Fruit fly (Drosophila melanogaster): ENCODE measurements around the gene CG33178.

The CG33178 gene

dm6 chrX:15043013-15043699 is 39.5 kb upstream of the CG33178 start (continued):
- peak; percentile 94 for TF ChIP-seq CG15601 (tag; optimal IDR thresholded peaks at IDR 0.05)
- peak; percentile 14 for TF ChIP-seq CG17802 (tag; optimal IDR thresholded peaks at IDR 0.05)
- TF ChIP-seq gce (GFP tag; IDR thresholded peaks at IDR 0.05) = peak; percentile 90
- peak; percentile 93 for TF ChIP-seq Vsx1 (GFP tag; optimal IDR thresholded peaks at IDR 0.05)
- TF ChIP-seq CG2116 (GFP tag; optimal IDR thresholded peaks at IDR 0.05) = peak; percentile 48
- TF ChIP-seq CG33213 (GFP tag; optimal IDR thresholded peaks at IDR 0.05) = peak; percentile 91
- TF ChIP-seq CG2875 (GFP tag; optimal IDR thresholded peaks at IDR 0.05) = peak; percentile 97
- peak; percentile 56 for TF ChIP-seq Antp (GFP tag; optimal IDR thresholded peaks at IDR 0.05)
- peak; percentile 46 for TF ChIP-seq gro (GFP tag; optimal IDR thresholded peaks at IDR 0.05)
- TF ChIP-seq NK7.1 (GFP tag; optimal IDR thresholded peaks at IDR 0.05) = peak; percentile 65
- peak; percentile 25 for TF ChIP-seq az2 (GFP tag; optimal IDR thresholded peaks at IDR 0.05)
- TF ChIP-seq Aef1 (GFP tag; IDR thresholded peaks at IDR 0.05) = no peak; the same call in 2 of the 3 replicates
- TF ChIP-seq Side (GFP tag; optimal IDR thresholded peaks at IDR 0.05) = peak; percentile 79
- TF ChIP-seq YL-1 (GFP tag; optimal IDR thresholded peaks at IDR 0.05) = peak; percentile 87
- TF ChIP-seq nmo (GFP tag; optimal IDR thresholded peaks at IDR 0.05) = no peak
- TF ChIP-seq CG4854 (GFP tag; optimal IDR thresholded peaks at IDR 0.05) = peak; percentile 87
- peak; percentile 86 for TF ChIP-seq CG13123 (GFP tag; optimal IDR thresholded peaks at IDR 0.05)
- TF ChIP-seq Hr3 (GFP tag; optimal IDR thresholded peaks at IDR 0.05) = peak; percentile 36
- TF ChIP-seq CG4282 (GFP tag; optimal IDR thresholded peaks at IDR 0.05) = no peak
- peak; percentile 80 for TF ChIP-seq CG6765 (GFP tag; optimal IDR thresholded peaks at IDR 0.05)
- peak; percentile 91 for TF ChIP-seq Hmr (GFP tag; optimal IDR thresholded peaks at IDR 0.05)
- TF ChIP-seq fd3F (GFP tag; optimal IDR thresholded peaks at IDR 0.05) = peak; percentile 69
- TF ChIP-seq Nf-YC (tag; optimal IDR thresholded peaks at IDR 0.05) = peak; percentile 47
- peak; percentile 91 for TF ChIP-seq mirr (GFP tag; optimal IDR thresholded peaks at IDR 0.05)
- TF ChIP-seq emc (GFP tag; optimal IDR thresholded peaks at IDR 0.05) = peak; percentile 0
- TF ChIP-seq gsb-n (tag; optimal IDR thresholded peaks at IDR 0.05) = peak; percentile 88
- peak; percentile 86 for TF ChIP-seq dmrt99B (tag; optimal IDR thresholded peaks at IDR 0.05)
- no peak for TF ChIP-seq HmgD (GFP tag; optimal IDR thresholded peaks at IDR 0.05)
- TF ChIP-seq Lhr (GFP tag; optimal IDR thresholded peaks at IDR 0.05) = peak; percentile 83
- TF ChIP-seq bbx (GFP tag; IDR thresholded peaks at IDR 0.05; ENCODE audit: partially characterized antibody) = no peak
- peak; percentile 78 for TF ChIP-seq CG18764 (GFP tag; optimal IDR thresholded peaks at IDR 0.05)
- peak; percentile 88 for TF ChIP-seq CG1603 (tag; optimal IDR thresholded peaks at IDR 0.05)
- TF ChIP-seq CG6254 (GFP tag; optimal IDR thresholded peaks at IDR 0.05) = peak; percentile 84
- no peak for TF ChIP-seq CG15479 (GFP tag; optimal IDR thresholded peaks at IDR 0.05)
- no peak for TF ChIP-seq pan (optimal IDR thresholded peaks at IDR 0.05)
- peak in 1 of 2 experiments; percentile 83 for TF ChIP-seq pan (GFP tag; optimal IDR thresholded peaks at IDR 0.05 in 1 of 2, IDR thresholded peaks at IDR 0.05 in 1 of 2)
- no peak for TF ChIP-seq ftz-f1 (GFP tag; optimal IDR thresholded peaks at IDR 0.05)
- peak; percentile 58 for TF ChIP-seq Atf3 (GFP tag; optimal IDR thresholded peaks at IDR 0.05)
- TF ChIP-seq Adf1 (GFP tag; IDR thresholded peaks at IDR 0.05) = no peak
- TF ChIP-seq Hmx (GFP tag; optimal IDR thresholded peaks at IDR 0.05) = no peak
- TF ChIP-seq Hr78 (GFP tag; optimal IDR thresholded peaks at IDR 0.05) = peak in 1 of 2 experiments; percentile 52
- TF ChIP-seq CG11504 (tag; optimal IDR thresholded peaks at IDR 0.05) = peak; percentile 83
- peak; percentile 90 for TF ChIP-seq tup (GFP tag; optimal IDR thresholded peaks at IDR 0.05)
- peak; percentile 86 for TF ChIP-seq grn (GFP tag; optimal IDR thresholded peaks at IDR 0.05)
- no peak for TF ChIP-seq knrl (GFP tag; IDR thresholded peaks at IDR 0.05; ENCODE audit: partially characterized antibody)
- no peak for TF ChIP-seq fd102C (GFP tag; optimal IDR thresholded peaks at IDR 0.05)
- peak; percentile 77 for TF ChIP-seq kay (GFP tag; optimal IDR thresholded peaks at IDR 0.05)
- TF ChIP-seq CG34376 (GFP tag; optimal IDR thresholded peaks at IDR 0.05) = peak; percentile 57
- TF ChIP-seq CG32772 (GFP tag; IDR thresholded peaks at IDR 0.05) = no peak

Data from whole organism, embryonic.